Worm (Caenorhabditis elegans): ENCODE data around the gene str-253.

- TF ChIP-seq unc-62 (GFP tag; optimal IDR thresholded peaks at IDR 0.05): no peak
- no peak for TF ChIP-seq madf-10 (tag; optimal IDR thresholded peaks at IDR 0.05)
- TF ChIP-seq zim-3 (tag; optimal IDR thresholded peaks at IDR 0.05): no peak
- no peak for TF ChIP-seq nfya-1 (tag; optimal IDR thresholded peaks at IDR 0.05; ENCODE audit: borderline replicate concordance, insufficient read depth)
- TF ChIP-seq unc-130 (GFP tag; optimal IDR thresholded peaks at IDR 0.05): no peak
- TF ChIP-seq rec-8 (tag; optimal IDR thresholded peaks at IDR 0.05): no peak
- no peak for TF ChIP-seq rpc-1 (optimal IDR thresholded peaks at IDR 0.05)
- TF ChIP-seq rpc-1 (tag; optimal IDR thresholded peaks at IDR 0.05): no peak
- no peak for TF ChIP-seq C17E4.6 (GFP tag; IDR thresholded peaks at IDR 0.05)
- TF ChIP-seq F55B11.4 (tag; optimal IDR thresholded peaks at IDR 0.05; ENCODE audit: borderline replicate concordance, insufficient read depth): no peak
- TF ChIP-seq nfya-2 (GFP tag; IDR thresholded peaks at IDR 0.05): no peak
- no peak for TF ChIP-seq die-1 (tag; optimal IDR thresholded peaks at IDR 0.05)
- TF ChIP-seq mcd-1 (GFP tag; IDR thresholded peaks at IDR 0.05): no peak
- TF ChIP-seq madf-3 (GFP tag; IDR thresholded peaks at IDR 0.05): no peak
- no peak for TF ChIP-seq ama-1 (optimal IDR thresholded peaks at IDR 0.05)
- no peak for TF ChIP-seq ama-1 (GFP tag; optimal IDR thresholded peaks at IDR 0.05)
These were observed 24.1 kb upstream of the str-253 start, which contains the start of gene fbxa-137 for ce11 chrV:2278543-2278942.

Data from whole organism, young adult.